Fruit fly (Drosophila melanogaster) whole organism, adult: ENCODE results near the gene MTA1-like.

Experiments used
- CG11617 ChIP-seq: fragments of 200-800 bp; sonication (Bioruptor generic); optimal IDR thresholded peaks from 2 replicates; lab custom pipeline; 2017; ENCODE audit warnings: mild to moderate bottlenecking, missing biosample characterization, missing genetic modification reagents, missing genetic modification characterization
- CG12768 ChIP-seq: fragments of 200-800 bp; sonication (Bioruptor generic); optimal IDR thresholded peaks from 2 replicates; lab custom pipeline; 2017; ENCODE audit warnings: missing biosample characterization, missing genetic modification characterization, mild to moderate bottlenecking, moderate library complexity, missing genetic modification reagents
- CG14711 ChIP-seq: fragments of 200-800 bp; sonication (Bioruptor generic); optimal IDR thresholded peaks from 2 replicates; lab custom pipeline; 2018; ENCODE audit warnings: missing biosample characterization, mild to moderate bottlenecking, missing genetic modification characterization, moderate library complexity
- CG1620 ChIP-seq: fragments of 200-800 bp; sonication (Bioruptor generic); optimal IDR thresholded peaks from 2 replicates; lab custom pipeline; 2016; ENCODE audit warnings: missing biosample characterization, missing genetic modification characterization
- CG33017 ChIP-seq: fragments of 200-800 bp; sonication (Bioruptor generic); optimal IDR thresholded peaks from 2 replicates; lab custom pipeline; 2018; ENCODE audit warnings: missing biosample characterization, mild to moderate bottlenecking, missing genetic modification characterization, moderate library complexity
- CG5204 ChIP-seq: fragments of 200-800 bp; sonication (Bioruptor generic); optimal IDR thresholded peaks from 2 replicates; lab custom pipeline; 2016; ENCODE audit warnings: missing biosample characterization, missing genetic modification characterization
- CG7045 ChIP-seq: fragments of 200-800 bp; sonication (Bioruptor generic); optimal IDR thresholded peaks from 2 replicates; lab custom pipeline; 2017; ENCODE audit warnings: missing biosample characterization, mild to moderate bottlenecking, missing genetic modification characterization
- CG7101 ChIP-seq: fragments of 200-800 bp; sonication (Bioruptor generic); optimal IDR thresholded peaks from 2 replicates; lab custom pipeline; 2018; ENCODE audit warnings: missing biosample characterization, mild to moderate bottlenecking, missing genetic modification characterization, moderate library complexity
- Clk ChIP-seq: fragments of 200-800 bp; sonication (Bioruptor generic); optimal IDR thresholded peaks from 2 replicates; lab custom pipeline; 2017; ENCODE audit warnings: missing biosample characterization, missing genetic modification characterization
- Crg-1 ChIP-seq: fragments of 200-800 bp; sonication (Bioruptor generic); optimal IDR thresholded peaks from 2 replicates; lab custom pipeline; 2016; ENCODE audit warnings: missing biosample characterization, missing genetic modification characterization
- Hr96 ChIP-seq: fragments of 200-800 bp; sonication (Bioruptor generic); optimal IDR thresholded peaks from 2 replicates; lab custom pipeline; 2016; ENCODE audit warnings: missing biosample characterization, missing genetic modification characterization
- Mnt ChIP-seq: fragments of 200-800 bp; sonication (Bioruptor generic); optimal IDR thresholded peaks from 2 replicates; lab custom pipeline; 2016; ENCODE audit warnings: missing biosample characterization, mild to moderate bottlenecking, missing genetic modification characterization
- bab1 ChIP-seq: fragments of 200-800 bp; sonication (Bioruptor generic); optimal IDR thresholded peaks from 3 replicates; lab custom pipeline; 2019; ENCODE audit warnings: missing biosample characterization, mild to moderate bottlenecking, missing genetic modification characterization, moderate library complexity
- cic ChIP-seq: fragments of 200-800 bp; sonication (Bioruptor generic); optimal IDR thresholded peaks from 2 replicates; lab custom pipeline; 2017; ENCODE audit warnings: missing biosample characterization, mild to moderate bottlenecking, missing genetic modification characterization, moderate library complexity
- cnc ChIP-seq, 2 experiments: fragments of >200 bp; optimal IDR thresholded peaks; 2 replicates each; lab custom pipeline; 2017
- kay ChIP-seq: fragments of 200-800 bp; sonication (Bioruptor generic); peaks from one replicate; lab custom pipeline; 2016; ENCODE audit warnings: missing biosample characterization, missing genetic modification characterization, borderline replicate concordance
- ovo ChIP-seq: fragments of 200-800 bp; sonication (Bioruptor generic); optimal IDR thresholded peaks from 2 replicates; lab custom pipeline; 2016; ENCODE audit warnings: missing biosample characterization, missing genetic modification characterization
- pad ChIP-seq: fragments of 200-800 bp; sonication (Bioruptor generic); optimal IDR thresholded peaks from 3 replicates; lab custom pipeline; 2017; ENCODE audit warnings: missing biosample characterization, missing genetic modification characterization, mild to moderate bottlenecking, moderate library complexity, missing genetic modification reagents
- tj ChIP-seq: fragments of 200-800 bp; sonication (Bioruptor generic); optimal IDR thresholded peaks from 3 replicates; lab custom pipeline; 2017; ENCODE audit warnings: missing biosample characterization, mild to moderate bottlenecking, missing genetic modification characterization, moderate library complexity
- toe ChIP-seq: fragments of 200-800 bp; sonication (Bioruptor generic); optimal IDR thresholded peaks from 2 replicates; lab custom pipeline; 2016; ENCODE audit warnings: missing biosample characterization, missing genetic modification characterization

Gene MTA1-like

DNA sequence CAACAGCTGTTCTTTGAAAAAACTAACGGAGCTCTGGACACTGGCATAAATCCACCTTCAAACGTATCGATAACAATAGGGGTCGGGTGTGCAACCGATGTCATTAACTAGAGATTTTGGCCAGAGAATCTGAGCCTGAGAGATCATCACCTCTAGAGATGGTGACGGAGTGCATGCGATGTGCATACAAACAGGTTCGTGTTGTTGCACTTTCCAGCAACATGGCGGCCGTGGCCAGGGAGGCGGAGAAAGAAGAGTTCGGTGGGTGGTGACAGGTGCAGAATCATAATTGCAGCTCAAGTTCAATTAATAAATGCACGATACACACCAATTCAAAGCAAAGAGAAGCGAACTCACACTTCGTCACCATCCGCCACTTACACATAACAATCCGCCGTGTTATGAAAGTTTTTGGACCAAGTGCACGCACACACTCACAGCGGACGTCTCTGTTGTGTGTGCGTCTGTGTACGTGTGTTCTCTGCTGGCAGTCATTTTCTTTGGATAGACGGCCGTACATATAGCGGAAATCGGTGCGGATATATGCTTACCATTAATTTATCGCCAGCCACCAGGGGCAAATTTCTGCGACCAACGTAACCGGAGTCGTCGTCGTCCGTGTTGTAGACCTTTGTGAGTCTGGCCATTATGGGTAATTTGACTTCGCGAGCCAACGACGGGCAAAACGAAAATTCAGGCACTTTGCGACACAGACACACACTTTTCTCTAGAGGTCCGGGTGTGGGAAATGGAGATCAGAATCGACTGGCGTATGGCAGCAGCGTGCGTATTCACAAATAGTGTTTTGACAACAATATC, 10.7 kb upstream of the MTA1-like start:
- peak; percentile 32 for TF ChIP-seq CG12768 (GFP tag; lab: Kevin White, UChicago)
- no peak for TF ChIP-seq Clk
- TF ChIP-seq CG33017 = no peak
- TF ChIP-seq cic = peak; percentile 35
- TF ChIP-seq ovo (GFP tag; lab: Kevin White, UChicago) = peak; percentile 77
- peak; percentile 22 for TF ChIP-seq bab1 (GFP tag; lab: Kevin White, UChicago)
- no peak for TF ChIP-seq CG14711
- TF ChIP-seq Crg-1 (GFP tag; lab: Kevin White, UChicago) = no peak

DNA sequence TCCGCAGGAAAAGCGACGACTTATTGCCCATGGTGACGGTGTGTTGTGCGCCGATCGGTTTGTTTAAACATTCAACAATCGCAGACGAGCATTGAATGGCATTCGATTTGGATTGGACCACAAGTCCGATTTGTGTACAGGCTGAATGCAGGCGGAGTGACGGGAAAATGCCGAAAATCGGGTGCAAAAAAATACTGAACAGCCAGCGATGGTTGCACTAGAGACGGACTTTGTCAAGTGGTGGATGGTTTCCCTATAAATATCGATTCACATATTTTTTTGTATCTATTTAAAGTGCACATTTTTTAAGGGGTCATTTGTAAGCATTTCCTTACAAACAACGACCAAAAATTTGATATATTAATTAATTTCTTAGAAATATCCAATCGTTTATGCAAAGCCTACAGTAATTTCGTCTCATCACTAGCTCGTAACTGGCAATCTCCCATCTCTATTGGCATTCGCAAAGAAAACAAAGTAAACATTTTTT, 6.2 kb upstream of the MTA1-like start, which contains the start of the genes elm and MED27:
TSS of gene elm (minus strand) at position 170 of the 490 bp plus-strand sequence.
TSS of gene MED27 (plus strand) at position 448 of the 490 bp plus-strand sequence.
- peak; percentile 86 for TF ChIP-seq tj
- TF ChIP-seq pad (GFP tag; lab: Kevin White, UChicago) = peak; percentile 80
- peak; percentile 98 for TF ChIP-seq toe
- peak; percentile 98 for TF ChIP-seq CG1620 (GFP tag; lab: Kevin White, UChicago)
- TF ChIP-seq cic = peak; percentile 61
- TF ChIP-seq CG33017 = peak; percentile 84
- TF ChIP-seq cnc (optimal IDR thresholded peaks at IDR 0.05; lab: Kevin White, UChicago) = no peak
- peak; percentile 87 for TF ChIP-seq Clk
- peak; percentile 84 for TF ChIP-seq CG14711
- TF ChIP-seq CG5204 (GFP tag; lab: Kevin White, UChicago) = no peak
- peak; percentile 87 for TF ChIP-seq Hr96 (GFP tag; lab: Kevin White, UChicago)
- peak; percentile 90 for TF ChIP-seq CG12768 (GFP tag; lab: Kevin White, UChicago)
- peak; percentile 90 for TF ChIP-seq bab1 (GFP tag; lab: Kevin White, UChicago)
- TF ChIP-seq CG7045 = peak; percentile 91
- TF ChIP-seq Mnt (GFP tag; lab: Kevin White, UChicago) = peak; percentile 87
- no peak for TF ChIP-seq kay (GFP tag; lab: Kevin White, UChicago)
- peak; percentile 92 for TF ChIP-seq CG7101 (tag; lab: Kevin White, UChicago)
- TF ChIP-seq ovo (GFP tag; lab: Kevin White, UChicago) = peak; percentile 97
- peak; percentile 90 for TF ChIP-seq Crg-1 (GFP tag; lab: Kevin White, UChicago)
- peak; percentile 94 for TF ChIP-seq CG11617 (GFP tag; lab: Kevin White, UChicago)

DNA sequence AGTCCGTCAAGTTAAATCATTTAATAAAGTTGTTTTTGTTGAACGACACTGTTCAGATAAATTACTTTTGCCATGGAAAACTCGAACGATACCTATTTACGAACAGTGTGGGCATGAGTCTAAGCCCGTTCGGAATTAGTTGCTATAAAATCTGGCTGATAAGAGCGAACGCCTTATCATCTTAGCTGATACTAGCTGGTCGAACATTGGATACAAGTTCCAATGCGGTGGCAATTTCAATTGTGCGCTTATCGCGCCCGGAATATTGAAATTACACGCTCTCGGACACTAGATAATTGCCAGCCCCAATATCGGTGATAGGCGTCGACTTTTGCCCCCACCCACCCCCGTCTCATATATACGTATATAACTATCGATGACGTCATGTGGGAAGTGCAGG, 5.3 kb upstream of the MTA1-like start:
- TF ChIP-seq Crg-1 (GFP tag; lab: Kevin White, UChicago) = no peak
- no peak for TF ChIP-seq Clk
- peak; percentile 48 for TF ChIP-seq cic

DNA sequence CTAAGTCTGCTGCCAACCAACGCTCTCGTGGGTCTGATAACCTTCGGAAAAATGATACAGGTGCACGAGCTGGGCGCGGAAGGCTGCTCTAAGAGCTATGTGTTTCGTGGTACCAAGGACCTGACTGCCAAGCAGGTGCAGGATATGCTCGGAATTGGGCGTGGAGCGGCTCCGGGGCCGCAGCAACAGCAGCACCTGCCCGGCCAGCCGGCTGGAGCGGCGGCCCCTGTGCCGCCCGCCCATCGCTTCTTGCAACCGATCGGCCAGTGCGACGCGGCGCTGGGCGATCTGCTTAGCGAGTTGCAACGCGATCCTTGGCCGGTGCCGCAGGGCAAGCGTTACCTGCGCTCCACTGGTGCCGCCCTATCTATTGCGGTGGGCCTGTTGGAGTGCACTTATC, 1.4 kb upstream of the MTA1-like start:
- no peak for TF ChIP-seq toe
- no peak for TF ChIP-seq CG12768 (GFP tag; lab: Kevin White, UChicago)
- no peak for TF ChIP-seq Hr96 (GFP tag; lab: Kevin White, UChicago)
- no peak for TF ChIP-seq CG14711
- no peak for TF ChIP-seq CG7045
- TF ChIP-seq pad (GFP tag; lab: Kevin White, UChicago) = no peak

DNA sequence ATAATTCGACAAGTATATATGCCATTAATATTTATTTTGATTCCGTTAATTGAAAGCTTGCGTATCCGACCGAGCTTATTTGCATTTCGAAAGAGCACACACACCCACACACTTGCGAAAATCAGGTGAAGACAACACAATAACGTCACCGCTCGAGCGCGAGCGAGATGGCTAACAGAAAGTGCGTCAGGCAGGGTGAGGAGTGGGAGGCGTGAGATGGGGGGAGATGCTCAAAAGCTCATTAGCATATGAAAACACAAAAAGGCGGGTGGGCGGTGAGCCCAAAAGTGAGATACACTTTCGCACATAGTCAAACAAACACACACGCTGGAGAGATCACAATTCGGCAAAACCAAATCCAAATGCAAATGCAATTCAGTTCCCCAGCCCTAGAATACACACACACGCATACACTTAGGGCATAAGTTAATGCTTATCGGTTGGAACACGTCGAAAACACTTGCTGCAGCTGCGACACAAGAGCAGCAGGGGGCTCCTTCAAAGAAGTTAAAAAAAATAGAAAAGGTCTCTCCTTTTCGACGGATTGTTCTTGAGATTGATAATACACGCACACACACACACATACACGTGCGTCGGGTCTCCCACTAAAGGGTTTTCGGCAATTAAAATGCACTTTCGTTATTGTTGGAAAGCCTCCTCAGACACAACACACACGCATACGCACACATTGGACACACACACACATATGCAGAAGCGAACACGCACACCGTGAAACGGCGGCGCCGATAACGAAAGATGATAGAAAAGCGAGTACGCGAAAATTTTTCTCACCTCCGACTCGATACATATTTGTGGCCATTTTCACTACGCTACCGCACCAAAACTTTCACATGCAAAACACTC, 601 bp downstream of the MTA1-like start:
- no peak for TF ChIP-seq Crg-1 (GFP tag; lab: Kevin White, UChicago)
- TF ChIP-seq tj = peak; percentile 25
- TF ChIP-seq CG33017 = peak; percentile 46
- TF ChIP-seq cnc (optimal IDR thresholded peaks at IDR 0.05; lab: Kevin White, UChicago) = no peak
- TF ChIP-seq CG5204 (GFP tag; lab: Kevin White, UChicago) = no peak
- no peak for TF ChIP-seq CG11617 (GFP tag; lab: Kevin White, UChicago)
- TF ChIP-seq Clk = no peak
- TF ChIP-seq CG7045 = no peak
- TF ChIP-seq kay (GFP tag; lab: Kevin White, UChicago) = no peak
- TF ChIP-seq pad (GFP tag; lab: Kevin White, UChicago) = peak; percentile 26
- TF ChIP-seq CG7101 (tag; lab: Kevin White, UChicago) = peak; percentile 22
- TF ChIP-seq Hr96 (GFP tag; lab: Kevin White, UChicago) = no peak
- TF ChIP-seq toe = no peak
- no peak for TF ChIP-seq bab1 (GFP tag; lab: Kevin White, UChicago)
- peak; percentile 4 for TF ChIP-seq CG1620 (GFP tag; lab: Kevin White, UChicago)
- TF ChIP-seq CG14711 = no peak
- no peak for TF ChIP-seq ovo (GFP tag; lab: Kevin White, UChicago)
- TF ChIP-seq CG12768 (GFP tag; lab: Kevin White, UChicago) = peak; percentile 15
- no peak for TF ChIP-seq cic
- peak; percentile 41 for TF ChIP-seq Mnt (GFP tag; lab: Kevin White, UChicago)

DNA sequence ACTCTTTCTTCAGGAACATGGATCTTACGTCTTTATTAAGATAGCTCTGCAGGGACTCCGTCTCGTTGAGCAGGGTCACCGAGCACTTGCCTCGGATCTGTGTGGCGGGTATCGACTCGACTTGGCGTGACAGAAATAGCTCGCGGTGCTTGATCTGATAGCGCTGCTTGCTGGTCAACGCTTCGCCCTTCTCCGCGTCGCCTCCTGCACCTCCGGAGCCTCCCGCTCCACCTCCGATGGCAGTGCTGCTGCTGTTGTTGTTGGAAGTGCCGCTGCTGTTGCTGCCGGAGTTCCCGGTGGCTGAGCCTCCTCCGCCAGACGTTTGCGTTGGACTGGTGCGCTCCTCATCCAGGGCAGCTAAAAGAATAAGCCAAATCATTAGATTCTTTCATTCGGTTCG, 5.1 kb downstream of the MTA1-like start:
- TF ChIP-seq pad (GFP tag; lab: Kevin White, UChicago) (no peak), toe (no peak), CG12768 (GFP tag; lab: Kevin White, UChicago) (no peak), bab1 (GFP tag; lab: Kevin White, UChicago) (no peak), CG11617 (GFP tag; lab: Kevin White, UChicago) (no peak), CG33017 (no peak), Crg-1 (GFP tag; lab: Kevin White, UChicago) (no peak), CG7101 (tag; lab: Kevin White, UChicago) (no peak), Hr96 (GFP tag; lab: Kevin White, UChicago) (no peak), CG7045 (no peak), CG1620 (GFP tag; lab: Kevin White, UChicago) (no peak), CG14711 (no peak), tj (no peak), CG5204 (GFP tag; lab: Kevin White, UChicago) (no peak), cnc (optimal IDR thresholded peaks at IDR 0.05; lab: Kevin White, UChicago) (no peak), Clk (no peak), Mnt (GFP tag; lab: Kevin White, UChicago) (no peak), ovo (GFP tag; lab: Kevin White, UChicago) (no peak), kay (GFP tag; lab: Kevin White, UChicago) (no peak), cic (no peak)
